Fruit fly (Drosophila melanogaster): Measurements from ENCODE around the gene CG10650.

The CG10650 gene

DNA sequence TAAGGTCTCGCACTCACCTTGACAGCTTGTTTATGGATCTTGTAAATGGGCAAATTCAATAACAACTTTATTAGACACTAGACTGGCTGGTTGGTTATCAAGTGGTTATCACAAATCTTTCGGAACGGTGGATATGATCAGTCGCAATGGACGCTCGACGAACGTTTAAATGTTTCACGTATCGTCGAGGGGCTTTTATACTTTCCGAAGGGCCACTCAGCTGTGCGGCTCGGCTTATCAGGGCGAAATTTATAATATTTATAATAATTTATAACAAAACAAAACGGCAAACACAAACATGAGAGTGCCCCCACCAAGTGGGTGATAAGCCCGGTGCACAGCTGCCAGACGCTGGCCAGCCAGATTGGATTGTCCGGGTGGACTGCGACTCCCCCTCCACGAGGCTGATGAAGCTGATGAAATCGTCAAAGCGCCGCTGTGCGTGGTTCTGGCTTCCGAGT lies 41.4 kb downstream of the CG10650 start, which contains the start of gene CG10621 (continued):
- peak; percentile 44; the same call in 1 of the 2 replicates for TF ChIP-seq Atf6 (GFP tag; IDR thresholded peaks at IDR 0.05)
- TF ChIP-seq CG12236 (GFP tag; optimal IDR thresholded peaks at IDR 0.05): no peak
- no peak for TF ChIP-seq stc (GFP tag; IDR thresholded peaks at IDR 0.05)
- TF ChIP-seq lbe (GFP tag; optimal IDR thresholded peaks at IDR 0.05): peak; percentile 51
- TF ChIP-seq pfk (GFP tag; optimal IDR thresholded peaks at IDR 0.05): peak; percentile 37
- peak; percentile 23 for TF ChIP-seq Deaf1 (tag; optimal IDR thresholded peaks at IDR 0.05)
- no peak for TF ChIP-seq wor (GFP tag; IDR thresholded peaks at IDR 0.05)
- no peak for TF ChIP-seq oc (tag; optimal IDR thresholded peaks at IDR 0.05)
- TF ChIP-seq corto (GFP tag; optimal IDR thresholded peaks at IDR 0.05): peak; percentile 49
- no peak for TF ChIP-seq bsh (GFP tag; optimal IDR thresholded peaks at IDR 0.05)
- peak; percentile 36 for TF ChIP-seq nom (GFP tag; optimal IDR thresholded peaks at IDR 0.05)
- no peak for TF ChIP-seq CG2199 (GFP tag; IDR thresholded peaks at IDR 0.05)
- no peak for TF ChIP-seq CG4820 (GFP tag; optimal IDR thresholded peaks at IDR 0.05)
- no peak for TF ChIP-seq sqz (GFP tag; optimal IDR thresholded peaks at IDR 0.05)
- TF ChIP-seq CG8290 (GFP tag; optimal IDR thresholded peaks at IDR 0.05): no peak
- TF ChIP-seq CG8290 (tag; optimal IDR thresholded peaks at IDR 0.05): peak in 1 of 2 experiments; percentile 65
- TF ChIP-seq shn (GFP tag; optimal IDR thresholded peaks at IDR 0.05): no peak
- no peak for TF ChIP-seq salm (tag; optimal IDR thresholded peaks at IDR 0.05)
- peak; percentile 21; the same call in 1 of the 2 replicates for TF ChIP-seq amos (GFP tag; IDR thresholded peaks at IDR 0.05; ENCODE audit: partially characterized antibody)
- TF ChIP-seq Dll (GFP tag; IDR thresholded peaks at IDR 0.05; ENCODE audit: partially characterized antibody): no peak
- no peak for TF ChIP-seq gsb (GFP tag; IDR thresholded peaks at IDR 0.05)
- TF ChIP-seq CG30431 (GFP tag; optimal IDR thresholded peaks at IDR 0.05): no peak
- no peak for TF ChIP-seq fd96Cb (tag; optimal IDR thresholded peaks at IDR 0.05)
- peak; percentile 9 for TF ChIP-seq B-H2 (GFP tag; optimal IDR thresholded peaks at IDR 0.05)
- no peak for TF ChIP-seq klu (GFP tag; IDR thresholded peaks at IDR 0.05)
- no peak for TF ChIP-seq CG13775 (GFP tag; optimal IDR thresholded peaks at IDR 0.05)
- no peak for TF ChIP-seq CG33213 (GFP tag; optimal IDR thresholded peaks at IDR 0.05)
- no peak for TF ChIP-seq CG7786 (GFP tag; optimal IDR thresholded peaks at IDR 0.05)
- TF ChIP-seq CG10267 (tag; optimal IDR thresholded peaks at IDR 0.05): no peak
- peak; percentile 97 for TF ChIP-seq sug (tag; optimal IDR thresholded peaks at IDR 0.05)
- peak; percentile 24 for TF ChIP-seq CG13894 (tag; optimal IDR thresholded peaks at IDR 0.05)
- no peak for TF ChIP-seq al (GFP tag; IDR thresholded peaks at IDR 0.05)
- TF ChIP-seq NC2β (GFP tag; optimal IDR thresholded peaks at IDR 0.05): no peak
- TF ChIP-seq Spps (tag; optimal IDR thresholded peaks at IDR 0.05): no peak
- TF ChIP-seq CG11247 (GFP tag; IDR thresholded peaks at IDR 0.05): no peak
- no peak for TF ChIP-seq CG1647 (GFP tag; optimal IDR thresholded peaks at IDR 0.05)
- no peak for TF ChIP-seq CG4707 (GFP tag; optimal IDR thresholded peaks at IDR 0.05)
- TF ChIP-seq CG9215 (GFP tag; IDR thresholded peaks at IDR 0.05): no peak
- TF ChIP-seq Max (GFP tag; optimal IDR thresholded peaks at IDR 0.05): no peak
- peak in 1 of 2 experiments; percentile 50 for TF ChIP-seq crp (GFP tag; optimal IDR thresholded peaks at IDR 0.05)
- no peak for TF ChIP-seq CG8359 (GFP tag; optimal IDR thresholded peaks at IDR 0.05; ENCODE audit: borderline replicate concordance)
- TF ChIP-seq maf-S (GFP tag; optimal IDR thresholded peaks at IDR 0.05): no peak
- no peak for TF ChIP-seq Fer1 (GFP tag; optimal IDR thresholded peaks at IDR 0.05)
- TF ChIP-seq CG12659 (GFP tag; optimal IDR thresholded peaks at IDR 0.05): no peak
- no peak for TF ChIP-seq CoRest (tag; optimal IDR thresholded peaks at IDR 0.05)
- no peak for TF ChIP-seq CG30403 (GFP tag; optimal IDR thresholded peaks at IDR 0.05)
- peak; percentile 58 for TF ChIP-seq Med (GFP tag)
- TF ChIP-seq schlank (tag; optimal IDR thresholded peaks at IDR 0.05): no peak
- TF ChIP-seq Kr (GFP tag; optimal IDR thresholded peaks at IDR 0.05): no peak
- TF ChIP-seq chinmo (GFP tag; IDR thresholded peaks at IDR 0.05; ENCODE audit: partially characterized antibody): peak; percentile 94; the same call in 3 of the 4 replicates
- TF ChIP-seq Sox100B (GFP tag; optimal IDR thresholded peaks at IDR 0.05): no peak

Data from whole organism, embryonic.